Worm (Caenorhabditis elegans) whole organism, late embryonic: ENCODE measurements around the gene cdc-14.

Experiments
- C08G9.2 ChIP-seq: sonication (generic microtip); optimal IDR thresholded peaks from 2 replicates; lab custom pipeline; 2016; ENCODE audit warnings: mild to moderate bottlenecking, missing genetic modification characterization, moderate library complexity, missing compliant biosample characterization
- F13H6.1 ChIP-seq: sonication (generic microtip); optimal IDR thresholded peaks from 2 replicates; lab custom pipeline; 2016; ENCODE audit warnings: missing genetic modification characterization, missing compliant biosample characterization
- T23F11.4 ChIP-seq: fragments of 200-800 bp; sonication (Bioruptor generic); optimal IDR thresholded peaks from 2 replicates; lab custom pipeline; 2018; ENCODE audit warnings: mild to moderate bottlenecking, missing genetic modification characterization, missing compliant biosample characterization
- Y22D7AL.16 ChIP-seq: sonication (generic microtip); optimal IDR thresholded peaks from 2 replicates; lab custom pipeline; 2016; ENCODE audit warnings: missing genetic modification characterization, missing compliant biosample characterization
- ahr-1 ChIP-seq: sonication (generic microtip); optimal IDR thresholded peaks from 2 replicates; lab custom pipeline; 2016; ENCODE audit warnings: missing genetic modification characterization, missing compliant biosample characterization
- ama-1 ChIP-seq: fragments of 150-350 bp; optimal IDR thresholded peaks from 2 replicates; lab custom pipeline; 2014
- ceh-19 ChIP-seq: fragments of 200-800 bp; sonication (Bioruptor generic); optimal IDR thresholded peaks from 2 replicates; lab custom pipeline; 2018; ENCODE audit warnings: mild to moderate bottlenecking, missing genetic modification characterization, missing compliant biosample characterization
- ceh-22 ChIP-seq: sonication (generic microtip); optimal IDR thresholded peaks from 2 replicates; lab custom pipeline; 2017; ENCODE audit warnings: missing biosample characterization, missing genetic modification characterization
- ceh-24 ChIP-seq: sonication (generic microtip); optimal IDR thresholded peaks from 2 replicates; lab custom pipeline; 2016; ENCODE audit warnings: mild to moderate bottlenecking, missing genetic modification characterization, missing compliant biosample characterization
- ceh-30 ChIP-seq: fragments of 150-350 bp; optimal IDR thresholded peaks from 2 replicates; lab custom pipeline; 2014; ENCODE audit warnings: missing biosample characterization, missing genetic modification characterization
- ceh-31 ChIP-seq: sonication (generic microtip); optimal IDR thresholded peaks from 2 replicates; lab custom pipeline; 2016; ENCODE audit warnings: missing genetic modification characterization, missing compliant biosample characterization
- ceh-34 ChIP-seq: sonication (generic microtip); optimal IDR thresholded peaks from 2 replicates; lab custom pipeline; 2016; ENCODE audit warnings: mild to moderate bottlenecking, missing genetic modification characterization, missing compliant biosample characterization
- ceh-45 ChIP-seq: fragments of 200-800 bp; sonication (Bioruptor generic); IDR thresholded peaks from 2 replicates; pipeline ENCODE4 v1.3.6; 2022; ENCODE audit warnings: missing genetic modification reagents, missing genetic modification characterization, missing compliant biosample characterization
- ceh-48 ChIP-seq: sonication (generic microtip); optimal IDR thresholded peaks from 2 replicates; lab custom pipeline; 2016; ENCODE audit warnings: missing genetic modification characterization, inconsistent platforms, missing compliant biosample characterization
- ceh-6 ChIP-seq: fragments of 200-800 bp; sonication (Bioruptor generic); optimal IDR thresholded peaks from 2 replicates; lab custom pipeline; 2018; ENCODE audit warnings: mild to moderate bottlenecking, missing genetic modification characterization, missing compliant biosample characterization
- elt-2 ChIP-seq: sonication (generic microtip); optimal IDR thresholded peaks from 2 replicates; lab custom pipeline; 2016; ENCODE audit warnings: missing genetic modification reagents, missing genetic modification characterization, missing compliant biosample characterization
- elt-4 ChIP-seq: sonication (generic microtip); optimal IDR thresholded peaks from 2 replicates; lab custom pipeline; 2016; ENCODE audit warnings: missing genetic modification characterization, missing compliant biosample characterization
- fax-1 ChIP-seq: sonication (generic microtip); optimal IDR thresholded peaks from 2 replicates; lab custom pipeline; 2016; ENCODE audit warnings: missing genotype, missing genetic modification characterization, missing compliant biosample characterization
- fkh-6 ChIP-seq: sonication (generic microtip); optimal IDR thresholded peaks from 2 replicates; lab custom pipeline; 2016; ENCODE audit warnings: missing genetic modification characterization, missing compliant biosample characterization
- gmeb-2 ChIP-seq: sonication (generic microtip); optimal IDR thresholded peaks from 2 replicates; lab custom pipeline; 2016; ENCODE audit warnings: missing genetic modification characterization, inconsistent platforms, missing compliant biosample characterization
- hlh-8 ChIP-seq: sonication (generic microtip); optimal IDR thresholded peaks from 2 replicates; lab custom pipeline; 2016; ENCODE audit warnings: missing genotype, missing genetic modification characterization, missing compliant biosample characterization
- lin-11 ChIP-seq: fragments of 200-800 bp; sonication (Bioruptor generic); optimal IDR thresholded peaks from 2 replicates; lab custom pipeline; 2018; ENCODE audit warnings: mild to moderate bottlenecking, missing genetic modification characterization, missing compliant biosample characterization
- nfya-1 ChIP-seq: sonication (generic microtip); optimal IDR thresholded peaks from 2 replicates; lab custom pipeline; 2017; ENCODE audit warnings: missing genetic modification characterization, mild to moderate bottlenecking, missing compliant biosample characterization, antibody characterized with exemption, moderate library complexity
- nhr-232 ChIP-seq: sonication (generic microtip); optimal IDR thresholded peaks from 2 replicates; lab custom pipeline; 2016; ENCODE audit warnings: missing genetic modification characterization, missing compliant biosample characterization
- npax-4 ChIP-seq: sonication (generic microtip); optimal IDR thresholded peaks from 2 replicates; lab custom pipeline; 2016; ENCODE audit warnings: missing genetic modification characterization, missing compliant biosample characterization
- pag-3 ChIP-seq: sonication (generic microtip); optimal IDR thresholded peaks from 2 replicates; lab custom pipeline; 2016; ENCODE audit warnings: missing compliant biosample characterization, missing genetic modification characterization, borderline replicate concordance
- pat-9 ChIP-seq: fragments of 200-800 bp; sonication (Bioruptor generic); optimal IDR thresholded peaks from 2 replicates; lab custom pipeline; 2018; ENCODE audit warnings: mild to moderate bottlenecking, missing genetic modification characterization, moderate library complexity, missing compliant biosample characterization
- pqm-1 ChIP-seq: sonication (generic microtip); optimal IDR thresholded peaks from 2 replicates; lab custom pipeline; 2016; ENCODE audit warnings: missing genetic modification characterization, missing compliant biosample characterization
- sox-2 ChIP-seq: fragments of 200-800 bp; sonication (Bioruptor generic); IDR thresholded peaks from 2 replicates; pipeline ENCODE4 v1.3.6; 2022; ENCODE audit warnings: missing genetic modification reagents, missing genetic modification characterization, missing compliant biosample characterization
- unc-3 ChIP-seq, 2 experiments: fragments of 200-800 bp in 1 of 2; sonication (Bioruptor generic) in 1 of 2; sonication (generic microtip) in 1 of 2; conservative IDR thresholded peaks in 1 of 2; optimal IDR thresholded peaks in 1 of 2; 2 replicates each; pipeline versions ENCODE4 v1.3.6 to Lab custom; 2016 to 2022; ENCODE audit warnings: missing compliant biosample characterization in 2 of 2, missing genetic modification characterization in 2 of 2, missing genetic modification reagents in 1 of 2
- unc-55 ChIP-seq: sonication (generic microtip); optimal IDR thresholded peaks from 2 replicates; lab custom pipeline; 2017; ENCODE audit warnings: missing biosample characterization, missing genetic modification reagents, missing genetic modification characterization
- unc-86 ChIP-seq: sonication (generic microtip); optimal IDR thresholded peaks from 2 replicates; lab custom pipeline; 2016; ENCODE audit warnings: missing genetic modification characterization, missing compliant biosample characterization
- ztf-16 ChIP-seq: sonication (generic microtip); optimal IDR thresholded peaks from 2 replicates; lab custom pipeline; 2017; ENCODE audit warnings: missing genetic modification characterization, missing compliant biosample characterization

Gene cdc-14

DNA sequence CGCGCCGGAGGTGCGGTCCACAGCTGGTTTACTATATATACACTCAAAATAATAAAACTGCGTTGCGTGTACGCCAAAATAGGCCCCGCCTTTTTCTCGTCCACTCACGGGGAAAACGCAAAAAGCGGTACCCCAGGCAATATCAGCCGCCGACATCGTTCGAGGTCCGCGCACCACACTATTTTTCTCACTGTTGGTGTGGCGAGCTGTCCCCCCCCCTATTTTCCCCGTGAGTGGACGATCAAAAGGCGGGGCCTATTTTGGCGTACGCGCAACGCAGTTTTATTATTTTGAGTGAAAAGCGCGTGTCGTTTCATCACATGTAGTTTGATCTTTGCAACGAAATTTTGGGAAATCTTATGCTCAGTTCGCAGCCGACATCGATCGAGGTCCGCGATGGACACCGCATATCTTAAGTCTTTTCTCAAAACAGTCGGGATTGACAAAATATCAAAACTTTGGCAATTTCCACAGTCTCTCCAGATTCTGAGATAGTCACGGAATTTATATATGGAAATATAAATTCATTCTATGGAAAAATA lies 28.1 kb downstream of the cdc-14 start:
- TF ChIP-seq ceh-31 (no peak), fax-1 (tag; lab: Kevin White, UChicago) (no peak), Y22D7AL.16 (no peak), ceh-34 (tag; lab: Kevin White, UChicago) (no peak), ceh-24 (no peak), ceh-6 (GFP tag; lab: Kevin White, UChicago) (no peak)

DNA sequence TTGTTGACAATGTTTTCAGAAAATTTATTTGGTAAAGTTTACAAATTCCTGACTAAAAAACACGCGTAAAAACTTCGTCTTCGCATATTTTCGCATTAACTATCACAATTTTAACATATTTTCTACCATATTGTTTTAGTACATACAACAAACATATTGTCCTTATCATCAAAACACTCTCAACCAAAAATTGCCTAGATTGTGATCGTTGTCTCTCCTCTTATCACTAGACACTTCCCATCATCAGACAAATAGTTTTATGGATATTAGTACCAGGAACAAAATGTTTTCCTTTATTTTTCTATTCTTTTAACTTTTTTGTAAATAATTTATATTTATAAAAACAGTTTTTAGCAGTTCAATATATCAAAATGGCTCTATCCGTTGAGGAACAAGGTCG lies 31.8 kb downstream of the cdc-14 start, which contains the start of gene C17C3.3:
Gene C17C3.3, plus strand, starts transcription at position 346 of the 400 bp plus-strand sequence.
- peak; percentile 88 for TF ChIP-seq elt-2
- no peak for TF ChIP-seq nhr-232 (tag; lab: Kevin White, UChicago)

DNA sequence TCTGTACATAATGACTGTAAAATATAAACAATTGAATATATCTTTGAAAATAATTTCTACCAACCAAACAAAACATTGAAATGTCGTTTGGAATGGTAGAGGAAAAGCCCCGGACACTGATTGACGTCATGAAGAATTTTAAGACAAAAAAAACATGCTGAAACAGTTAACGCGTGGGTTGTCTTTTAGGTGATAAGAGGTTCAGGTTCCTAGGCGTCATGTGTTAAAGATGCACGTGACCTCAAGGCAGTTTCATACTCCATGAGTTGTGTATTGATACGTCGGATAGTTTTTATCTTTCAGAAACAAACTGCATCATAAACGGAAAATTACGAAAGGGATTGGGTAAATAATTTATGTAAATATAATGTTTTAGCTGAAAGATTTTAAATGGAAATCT lies 36.1 kb downstream of the cdc-14 start:
- no peak for TF ChIP-seq ama-1 (lab: Kevin White, UChicago)
- TF ChIP-seq ceh-48 (tag; lab: Kevin White, UChicago), result no peak
- peak; percentile 31 for TF ChIP-seq elt-2
- TF ChIP-seq fkh-6 (tag; lab: Kevin White, UChicago), result no peak

DNA sequence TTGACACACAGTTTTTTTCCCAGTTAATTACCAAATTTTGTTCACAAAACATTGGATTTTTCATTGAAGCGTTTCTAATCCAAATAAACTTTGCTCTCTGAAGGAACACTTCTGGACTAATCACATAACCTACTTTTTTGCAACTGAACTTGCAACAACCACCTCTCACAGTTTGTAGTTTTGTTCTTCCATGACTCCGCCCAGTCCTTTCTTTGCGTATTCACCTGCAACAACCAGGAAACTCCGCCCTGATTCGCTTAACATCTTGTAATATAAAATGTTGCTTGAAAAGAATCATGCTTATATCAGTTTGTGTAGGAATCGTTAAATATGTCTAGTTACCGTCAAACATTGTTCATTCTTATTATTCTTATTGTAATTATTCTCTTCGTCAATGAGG lies 36.8 kb downstream of the cdc-14 start, which contains the start of gene ins-11:
Gene ins-11, plus strand, starts transcription at position 301 of the 400 bp plus-strand sequence.
- TF ChIP-seq T23F11.4 (no peak), hlh-8 (tag; lab: Kevin White, UChicago) (no peak), pat-9 (tag; lab: Kevin White, UChicago) (no peak), npax-4 (tag; lab: Kevin White, UChicago) (no peak)

DNA sequence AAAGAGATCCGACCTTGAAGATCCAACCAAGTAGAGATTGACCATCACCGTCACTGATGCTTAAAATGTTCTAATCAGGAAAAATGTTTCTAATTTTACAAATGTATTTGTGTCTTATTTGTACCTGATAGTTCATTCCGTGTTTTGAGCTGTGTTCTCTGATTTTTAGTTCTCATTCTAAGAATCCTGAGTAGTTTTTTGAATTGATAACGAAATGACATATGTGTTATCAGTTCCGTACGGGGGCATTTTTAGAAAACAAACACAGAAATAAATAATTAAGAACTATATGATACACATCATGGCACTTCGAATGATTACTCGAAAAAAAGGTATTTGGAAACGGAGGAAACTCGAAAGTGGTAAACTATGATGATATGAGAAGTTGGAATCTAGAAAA lies 37.7 kb downstream of the cdc-14 start:
- no peak for TF ChIP-seq pag-3 (tag; lab: Kevin White, UChicago)
- no peak for TF ChIP-seq ceh-22 (tag; lab: Kevin White, UChicago)
- no peak for TF ChIP-seq lin-11
- no peak for TF ChIP-seq elt-2
- no peak for TF ChIP-seq fax-1 (tag; lab: Kevin White, UChicago)
- TF ChIP-seq ceh-19 (GFP tag; lab: Kevin White, UChicago), result no peak
- TF ChIP-seq ceh-48 (tag; lab: Kevin White, UChicago), result no peak
- no peak for TF ChIP-seq npax-4 (tag; lab: Kevin White, UChicago)
- TF ChIP-seq nfya-1 (tag; lab: Kevin White, UChicago), result no peak
- no peak for TF ChIP-seq unc-86 (tag; lab: Kevin White, UChicago)
- no peak for TF ChIP-seq T23F11.4
- TF ChIP-seq ztf-16 (tag; lab: Kevin White, UChicago), result no peak
- TF ChIP-seq ceh-34 (tag; lab: Kevin White, UChicago), result no peak
- TF ChIP-seq hlh-8 (tag; lab: Kevin White, UChicago), result no peak
- no peak for TF ChIP-seq ahr-1 (tag; lab: Kevin White, UChicago)

DNA sequence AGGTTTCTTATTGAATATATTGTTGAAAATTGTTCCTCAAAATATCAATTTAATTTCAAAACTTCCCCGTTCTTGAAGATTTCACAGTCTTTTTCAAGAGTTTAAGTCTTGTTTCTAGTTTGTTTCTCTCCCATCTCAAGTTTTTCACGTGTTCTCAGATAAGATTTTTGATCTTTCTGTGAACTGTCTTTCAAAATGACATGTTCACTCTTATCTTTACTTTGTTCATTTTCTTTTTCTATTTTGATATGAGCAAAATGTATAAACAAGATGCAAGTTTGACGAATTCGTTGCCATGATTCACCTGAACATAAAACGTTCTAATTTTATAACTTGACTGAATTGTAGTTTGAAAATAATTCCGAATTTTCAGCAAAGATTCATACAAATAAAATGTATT lies 38.4 kb downstream of the cdc-14 start:
- TF ChIP-seq pqm-1 (tag; lab: Kevin White, UChicago) (no peak), ceh-30 (no peak), nfya-1 (tag; lab: Kevin White, UChicago) (no peak), ceh-22 (tag; lab: Kevin White, UChicago) (no peak)

DNA sequence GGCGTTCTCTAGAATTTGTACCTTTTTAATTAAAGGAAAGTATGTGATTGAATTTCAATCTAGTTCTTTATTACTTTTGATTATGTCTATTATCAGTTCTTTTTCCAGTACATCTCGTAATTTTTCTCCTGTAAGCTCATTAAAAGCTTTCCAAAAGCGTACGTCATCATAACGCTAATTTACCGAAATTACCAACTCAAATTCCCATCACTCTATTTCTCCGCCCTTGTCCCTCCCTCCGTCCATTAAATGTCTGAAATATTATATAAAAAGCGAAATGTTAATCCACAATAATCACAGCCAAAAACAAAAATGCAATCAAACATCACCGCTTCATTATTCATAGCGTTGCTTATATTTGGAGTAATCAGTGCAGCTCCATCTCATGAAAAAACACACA lies 38.9 kb downstream of the cdc-14 start, which contains the start of gene ins-12:
Gene ins-12, plus strand, starts transcription at position 301 of the 400 bp plus-strand sequence.
- TF ChIP-seq ahr-1 (tag; lab: Kevin White, UChicago) (no peak), C08G9.2 (tag; lab: Kevin White, UChicago) (no peak)

DNA sequence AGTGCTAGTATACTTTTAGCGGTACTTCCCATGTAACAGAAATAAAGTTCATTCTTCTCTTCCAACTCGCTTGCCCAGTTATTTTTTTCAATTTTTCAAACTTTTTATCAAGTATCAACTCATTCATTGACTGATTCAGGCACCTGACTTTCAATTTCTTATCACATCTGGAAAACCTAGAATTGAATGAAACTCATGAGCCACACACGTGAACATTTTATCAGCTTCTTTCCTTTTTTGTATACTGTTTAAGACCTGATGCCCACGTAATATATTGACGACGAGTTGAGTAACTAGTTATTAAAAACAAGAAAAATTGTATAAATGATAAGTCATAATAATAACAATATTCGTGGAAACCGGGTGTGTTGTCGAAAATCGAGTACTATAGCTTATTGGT lies 39.7 kb downstream of the cdc-14 start:
- no peak for TF ChIP-seq unc-55 (GFP tag; lab: Kevin White, UChicago)
- no peak for TF ChIP-seq nhr-232 (tag; lab: Kevin White, UChicago)
- TF ChIP-seq unc-86 (tag; lab: Kevin White, UChicago), result no peak
- no peak for TF ChIP-seq unc-3 (GFP tag; conservative IDR thresholded peaks at IDR 0.05; lab: Robert Waterston, UW)
- no peak for TF ChIP-seq unc-3 (tag; optimal IDR thresholded peaks at IDR 0.05; lab: Kevin White, UChicago)
- no peak for TF ChIP-seq gmeb-2 (tag; lab: Kevin White, UChicago)
- no peak for TF ChIP-seq F13H6.1 (tag; lab: Kevin White, UChicago)
- no peak for TF ChIP-seq sox-2 (GFP tag; lab: Robert Waterston, UW)
- no peak for TF ChIP-seq elt-4 (tag; lab: Kevin White, UChicago)
- TF ChIP-seq ceh-45 (GFP tag; lab: Robert Waterston, UW), result no peak
- TF ChIP-seq, all 69 proteins: peak for 0
